Fruit fly (Drosophila melanogaster) whole organism, embryonic: ENCODE measurements around the gene CG15740.

Experiments used
- Antp ChIP-seq: fragments of 200-800 bp; sonication (Bioruptor generic); optimal IDR thresholded peaks from 3 replicates; lab custom pipeline; 2016; ENCODE audit warnings: missing biosample characterization, missing genetic modification characterization
- Awh ChIP-seq: fragments of 200-800 bp; sonication (Bioruptor generic); IDR thresholded peaks from 2 replicates; pipeline ENCODE4, ENCODE4 v1.3.6; 2022; ENCODE audit warnings: missing biosample characterization, missing genetic modification characterization
- Bdp1 ChIP-seq: fragments of 200-800 bp; sonication (Bioruptor generic); optimal IDR thresholded peaks from 3 replicates; lab custom pipeline; 2016; ENCODE audit warnings: missing biosample characterization, missing genetic modification characterization
- CG10147 ChIP-seq: fragments of 200-800 bp; sonication (Bioruptor generic); optimal IDR thresholded peaks from 2 replicates; lab custom pipeline; 2019; ENCODE audit warnings: missing biosample characterization, mild to moderate bottlenecking, missing genetic modification characterization, moderate library complexity
- CG10366 ChIP-seq: fragments of 200-800 bp; sonication (Bioruptor generic); IDR thresholded peaks from 2 replicates; pipeline ENCODE4 v1.3.6; 2022; ENCODE audit warnings: missing biosample characterization, missing genetic modification characterization
- CG11247 ChIP-seq: fragments of 200-800 bp; sonication (Bioruptor generic); IDR thresholded peaks from 2 replicates; pipeline ENCODE4 v1.3.6; 2022; ENCODE audit warnings: missing biosample characterization, missing genetic modification characterization
- CG12219 ChIP-seq: fragments of 200-800 bp; sonication (Bioruptor generic); optimal IDR thresholded peaks from 3 replicates; lab custom pipeline; 2018; ENCODE audit warnings: missing biosample characterization, mild to moderate bottlenecking, missing genetic modification characterization
- CG13296 ChIP-seq: fragments of 200-800 bp; sonication (Bioruptor generic); optimal IDR thresholded peaks from 3 replicates; lab custom pipeline; 2018; ENCODE audit warnings: missing biosample characterization, mild to moderate bottlenecking, missing genetic modification characterization
- CG13894 ChIP-seq: fragments of 200-800 bp; sonication (Bioruptor generic); optimal IDR thresholded peaks from 3 replicates; lab custom pipeline; 2018; ENCODE audit warnings: missing biosample characterization, mild to moderate bottlenecking, missing genetic modification characterization, moderate library complexity
- CG15011 ChIP-seq: fragments of 200-800 bp; sonication (Bioruptor generic); optimal IDR thresholded peaks from 3 replicates; lab custom pipeline; 2018; ENCODE audit warnings: missing biosample characterization, mild to moderate bottlenecking, missing genetic modification characterization
- CG15514 ChIP-seq: fragments of 200-800 bp; sonication (Bioruptor generic); optimal IDR thresholded peaks from 3 replicates; lab custom pipeline; 2017; ENCODE audit warnings: missing biosample characterization, missing genetic modification characterization, mild to moderate bottlenecking, moderate library complexity, missing genetic modification reagents
- CG17328 ChIP-seq: fragments of 200-800 bp; sonication (Bioruptor generic); IDR thresholded peaks from 2 replicates; pipeline ENCODE4 v1.3.6; 2022; ENCODE audit warnings: missing biosample characterization, missing genetic modification characterization
- CG17612 ChIP-seq: fragments of 200-800 bp; sonication (Bioruptor generic); IDR thresholded peaks from 2 replicates; pipeline ENCODE4 v1.3.6; 2022; ENCODE audit warnings: missing biosample characterization, missing genetic modification characterization
- CG18262 ChIP-seq: fragments of 200-800 bp; optimal IDR thresholded peaks from 3 replicates; lab custom pipeline; 2019; ENCODE audit warnings: missing biosample characterization, mild to moderate bottlenecking, missing genetic modification characterization, moderate library complexity
- CG31224 ChIP-seq: fragments of 200-800 bp; sonication (Bioruptor generic); IDR thresholded peaks from 2 replicates; pipeline ENCODE4 v1.3.6; 2022; ENCODE audit warnings: missing biosample characterization, missing genetic modification characterization
- CG43689 ChIP-seq: fragments of 200-800 bp; sonication (Bioruptor generic); IDR thresholded peaks from 2 replicates; pipeline ENCODE4 v1.3.6; 2022; ENCODE audit warnings: missing biosample characterization, missing genetic modification characterization
- CG5953 ChIP-seq: fragments of 200-800 bp; sonication (Bioruptor generic); IDR thresholded peaks from 2 replicates; pipeline ENCODE4 v1.3.6; 2022; ENCODE audit warnings: missing biosample characterization, missing genetic modification characterization
- CG6791 ChIP-seq: fragments of 200-800 bp; sonication (Bioruptor generic); IDR thresholded peaks from 3 replicates; pipeline ENCODE4 v1.3.6; 2022; ENCODE audit warnings: missing biosample characterization, missing genetic modification characterization; ENCODE audit not compliant: partially characterized antibody
- CG8281 ChIP-seq: fragments of 200-800 bp; sonication (Bioruptor generic); optimal IDR thresholded peaks from 2 replicates; lab custom pipeline; 2018; ENCODE audit warnings: missing biosample characterization, mild to moderate bottlenecking, missing genetic modification characterization, moderate library complexity
- CG8359 ChIP-seq: fragments of 200-800 bp; sonication (Bioruptor generic); optimal IDR thresholded peaks from 2 replicates; lab custom pipeline; 2017; ENCODE audit warnings: missing biosample characterization, mild to moderate bottlenecking, missing genetic modification characterization, borderline replicate concordance
- CG8944 ChIP-seq: fragments of 200-800 bp; sonication (Bioruptor generic); optimal IDR thresholded peaks from 3 replicates; lab custom pipeline; 2016; ENCODE audit warnings: missing biosample characterization, missing genetic modification characterization
- CG9876 ChIP-seq: fragments of 200-800 bp; sonication (Bioruptor generic); optimal IDR thresholded peaks from 2 replicates; lab custom pipeline; 2016; ENCODE audit warnings: missing biosample characterization, missing genetic modification characterization
- CHES-1-like ChIP-seq: fragments of 200-800 bp; sonication (Bioruptor generic); optimal IDR thresholded peaks from 2 replicates; lab custom pipeline; 2016; ENCODE audit warnings: missing biosample characterization, missing genetic modification characterization
- Hmr ChIP-seq: fragments of 200-800 bp; sonication (Bioruptor generic); optimal IDR thresholded peaks from 3 replicates; lab custom pipeline; 2017; ENCODE audit warnings: mild to moderate bottlenecking, missing biosample characterization, missing genetic modification reagents, missing genetic modification characterization
- Hr78 ChIP-seq, 2 experiments: fragments of 200-800 bp in 1 of 2; fragments of >200 bp in 1 of 2; sonication (Bioruptor generic) in 1 of 2; optimal IDR thresholded peaks; 2 replicates each; lab custom pipeline; 2017 to 2019; ENCODE audit warnings: missing biosample characterization in 2 of 2, missing genetic modification characterization in 2 of 2, mild to moderate bottlenecking in 1 of 2, moderate library complexity in 1 of 2
- Lpt ChIP-seq: fragments of >200 bp; optimal IDR thresholded peaks from 2 replicates; lab custom pipeline; 2018; ENCODE audit warnings: missing biosample characterization, missing genetic modification characterization
- Oli ChIP-seq: fragments of 200-800 bp; sonication (Bioruptor generic); optimal IDR thresholded peaks from 2 replicates; lab custom pipeline; 2018; ENCODE audit warnings: missing biosample characterization, mild to moderate bottlenecking, missing genetic modification characterization, moderate library complexity
- Sin3A ChIP-seq: fragments of >200 bp; optimal IDR thresholded peaks from 2 replicates; lab custom pipeline; 2018
- Six4 ChIP-seq: fragments of 200-800 bp; sonication (Bioruptor generic); optimal IDR thresholded peaks from 2 replicates; lab custom pipeline; 2016; ENCODE audit warnings: missing biosample characterization, missing genetic modification characterization
- ato ChIP-seq: fragments of 200-800 bp; sonication (Bioruptor generic); IDR thresholded peaks from 2 replicates; pipeline ENCODE4 v1.3.6; 2022; ENCODE audit warnings: missing biosample characterization, missing genetic modification characterization; ENCODE audit not compliant: partially characterized antibody
- bab2 ChIP-seq: fragments of 200-800 bp; sonication (Bioruptor generic); optimal IDR thresholded peaks from 2 replicates; lab custom pipeline; 2016; ENCODE audit warnings: missing biosample characterization, missing genetic modification characterization
- bsh ChIP-seq, 2 experiments: fragments of 200-800 bp; sonication (Bioruptor generic); optimal IDR thresholded peaks; 2 replicates each; lab custom pipeline; 2017 to 2018; ENCODE audit warnings: mild to moderate bottlenecking in 2 of 2, missing biosample characterization in 2 of 2, missing genetic modification characterization in 2 of 2, moderate library complexity in 1 of 2
- chm ChIP-seq: fragments of 200-800 bp; sonication (Bioruptor generic); IDR thresholded peaks from 2 replicates; pipeline ENCODE4 v1.3.6; 2022; ENCODE audit warnings: missing biosample characterization, missing genetic modification characterization
- dati ChIP-seq: fragments of 200-800 bp; sonication (Bioruptor generic); IDR thresholded peaks from 2 replicates; pipeline ENCODE4 v1.3.6; 2022; ENCODE audit warnings: missing biosample characterization, missing genetic modification characterization
- emc ChIP-seq: fragments of 200-800 bp; sonication (Bioruptor generic); optimal IDR thresholded peaks from 2 replicates; lab custom pipeline; 2016; ENCODE audit warnings: missing biosample characterization, missing genetic modification characterization
- gcm ChIP-seq: fragments of 200-800 bp; sonication (Bioruptor generic); optimal IDR thresholded peaks from 2 replicates; lab custom pipeline; 2019; ENCODE audit warnings: missing biosample characterization, mild to moderate bottlenecking, missing genetic modification characterization, moderate library complexity
- inv ChIP-seq: fragments of 200-800 bp; sonication (Bioruptor generic); IDR thresholded peaks from 2 replicates; pipeline ENCODE4 v1.3.6; 2022; ENCODE audit warnings: missing biosample characterization, missing genetic modification characterization; ENCODE audit not compliant: partially characterized antibody
- knrl ChIP-seq: fragments of 200-800 bp; sonication (Bioruptor generic); IDR thresholded peaks from 3 replicates; pipeline ENCODE4 v1.3.6; 2022; ENCODE audit warnings: missing biosample characterization, missing genetic modification characterization; ENCODE audit not compliant: partially characterized antibody
- lola ChIP-seq, 3 experiments: fragments of >200 bp in 2 of 3; fragments of 200-800 bp in 1 of 3; sonication (Bioruptor generic) in 1 of 3; optimal IDR thresholded peaks; 2 replicates each; lab custom pipeline; 2017 to 2019; ENCODE audit warnings: missing biosample characterization in 3 of 3, missing genetic modification characterization in 3 of 3, mild to moderate bottlenecking in 1 of 3, moderate library complexity in 1 of 3
- nau ChIP-seq: fragments of 200-800 bp; sonication (Bioruptor generic); optimal IDR thresholded peaks from 3 replicates; lab custom pipeline; 2017; ENCODE audit warnings: missing biosample characterization, mild to moderate bottlenecking, missing genetic modification characterization, missing genetic modification reagents
- nerfin-2 ChIP-seq: fragments of 200-800 bp; sonication (Bioruptor generic); IDR thresholded peaks from 2 replicates; pipeline ENCODE4 v1.3.6; 2022; ENCODE audit warnings: missing biosample characterization, missing genetic modification characterization; ENCODE audit not compliant: partially characterized antibody
- pb ChIP-seq: fragments of 200-800 bp; sonication (Bioruptor generic); optimal IDR thresholded peaks from 3 replicates; lab custom pipeline; 2016; ENCODE audit warnings: missing biosample characterization, missing genetic modification characterization
- peb ChIP-seq: fragments of 200-800 bp; sonication (Bioruptor generic); IDR thresholded peaks from 2 replicates; pipeline ENCODE4 v1.3.6; 2022; ENCODE audit warnings: missing biosample characterization, missing genetic modification characterization
- row ChIP-seq: fragments of 200-800 bp; sonication (Bioruptor generic); IDR thresholded peaks from 3 replicates; pipeline ENCODE4 v1.3.6; 2022; ENCODE audit warnings: missing biosample characterization, missing genetic modification characterization
- sc ChIP-seq, 3 experiments: fragments of >200 bp in 2 of 3; fragments of 200-800 bp in 1 of 3; sonication (Bioruptor generic) in 1 of 3; optimal IDR thresholded peaks; 2 replicates in 2 of 3; 3 replicates in 1 of 3; lab custom pipeline; 2017; ENCODE audit warnings: mild to moderate bottlenecking in 1 of 3, missing biosample characterization in 1 of 3, missing genetic modification characterization in 1 of 3, missing genetic modification reagents in 1 of 3
- sens-2 ChIP-seq: fragments of 200-800 bp; sonication (Bioruptor generic); IDR thresholded peaks from 2 replicates; pipeline ENCODE4 v1.3.6; 2022; ENCODE audit warnings: missing biosample characterization, missing genetic modification characterization
- sima ChIP-seq: fragments of 200-800 bp; sonication (Bioruptor generic); optimal IDR thresholded peaks from 2 replicates; lab custom pipeline; 2016; ENCODE audit warnings: missing biosample characterization, missing genetic modification characterization
- vvl ChIP-seq: fragments of 200-800 bp; sonication (Bioruptor generic); IDR thresholded peaks from 2 replicates; pipeline ENCODE4 v1.3.6; 2022; ENCODE audit warnings: missing biosample characterization, missing genetic modification characterization
- wdn ChIP-seq: fragments of 200-800 bp; sonication (Bioruptor generic); IDR thresholded peaks from 2 replicates; pipeline ENCODE4 v1.3.6; 2022; ENCODE audit warnings: missing biosample characterization, missing genetic modification characterization
- wor ChIP-seq: fragments of 200-800 bp; sonication (Bioruptor generic); IDR thresholded peaks from 2 replicates; pipeline ENCODE4 v1.3.6; 2022; ENCODE audit warnings: missing biosample characterization, missing genetic modification characterization
- zfh1 ChIP-seq: fragments of 200-800 bp; sonication (Bioruptor generic); IDR thresholded peaks from 3 replicates; pipeline ENCODE4 v1.3.6; 2022; ENCODE audit warnings: missing biosample characterization, missing genetic modification characterization

Gene CG15740

dm6 chrX:11888142-11888541, 42.2 kb upstream of the CG15740 start, which contains the start of gene CG1840 (continued):
- no peak for TF ChIP-seq sc (optimal IDR thresholded peaks at IDR 0.05; lab: Kevin White, UChicago)
- TF ChIP-seq sc (GFP tag; optimal IDR thresholded peaks at IDR 0.05; lab: Kevin White, UChicago): no peak
- no peak for TF ChIP-seq CHES-1-like
- TF ChIP-seq Awh (GFP tag; lab: Robert Waterston, UW): no peak
- TF ChIP-seq gcm (GFP tag; lab: Kevin White, UChicago): no peak
- no peak for TF ChIP-seq CG9876
- no peak for TF ChIP-seq sima (GFP tag; lab: Kevin White, UChicago)
- TF ChIP-seq Six4 (GFP tag; lab: Kevin White, UChicago): no peak
- TF ChIP-seq CG31224 (GFP tag; lab: Robert Waterston, UW): no peak
- TF ChIP-seq CG17612 (GFP tag; lab: Robert Waterston, UW): no peak
- TF ChIP-seq nerfin-2 (GFP tag; lab: Robert Waterston, UW): peak; percentile 33; the same call in 1 of the 2 replicates
- TF ChIP-seq Antp (GFP tag; lab: Kevin White, UChicago): no peak
- no peak for TF ChIP-seq dati
- TF ChIP-seq CG43689 (GFP tag; lab: Robert Waterston, UW): no peak
- no peak for TF ChIP-seq chm (GFP tag; lab: Robert Waterston, UW)
- TF ChIP-seq zfh1: no peak
- TF ChIP-seq CG8944 (GFP tag; lab: Kevin White, UChicago): no peak
- no peak for TF ChIP-seq CG10366 (GFP tag; lab: Robert Waterston, UW)
- no peak for TF ChIP-seq lola (GFP tag; optimal IDR thresholded peaks at IDR 0.05; lab: Kevin White, UChicago)
- no peak for TF ChIP-seq wor (GFP tag; lab: Robert Waterston, UW)
- TF ChIP-seq Hmr: no peak
- peak; percentile 69; the same call in 2 of the 3 replicates for TF ChIP-seq knrl (GFP tag; lab: Robert Waterston, UW)
- no peak for TF ChIP-seq CG12219 (GFP tag; lab: Kevin White, UChicago)
- no peak for TF ChIP-seq Bdp1 (GFP tag; lab: Kevin White, UChicago)
- no peak for TF ChIP-seq pb (GFP tag; lab: Kevin White, UChicago)
- no peak for TF ChIP-seq CG8281
- no peak for TF ChIP-seq vvl (GFP tag; lab: Robert Waterston, UW)
- no peak for TF ChIP-seq Lpt (GFP tag; lab: Kevin White, UChicago)
- no peak for TF ChIP-seq CG18262 (tag; lab: Kevin White, UChicago)
- TF ChIP-seq CG13296 (GFP tag; lab: Kevin White, UChicago): no peak
- no peak for TF ChIP-seq nau (GFP tag; lab: Kevin White, UChicago)
- no peak for TF ChIP-seq wdn (GFP tag; lab: Robert Waterston, UW)
- TF ChIP-seq CG15514 (GFP tag; lab: Kevin White, UChicago): peak; percentile 53
- TF ChIP-seq Hr78 (GFP tag; optimal IDR thresholded peaks at IDR 0.05; lab: Kevin White, UChicago): no peak
- TF ChIP-seq row (GFP tag; lab: Robert Waterston, UW): peak; percentile 80
- TF ChIP-seq inv (GFP tag; lab: Robert Waterston, UW): peak; percentile 50; the same call in 1 of the 2 replicates
- TF ChIP-seq CG10147 (GFP tag; lab: Kevin White, UChicago): no peak
- TF ChIP-seq CG17328 (GFP tag; lab: Robert Waterston, UW): no peak
- TF ChIP-seq emc (GFP tag; lab: Kevin White, UChicago): no peak
- TF ChIP-seq Sin3A (lab: Kevin White, UChicago): no peak
- TF ChIP-seq CG13894 (tag; lab: Kevin White, UChicago): peak; percentile 28
- no peak for TF ChIP-seq CG11247
- TF ChIP-seq peb (GFP tag; lab: Robert Waterston, UW): no peak
- no peak for TF ChIP-seq Oli (tag; lab: Kevin White, UChicago)
- TF ChIP-seq CG8359 (GFP tag; lab: Kevin White, UChicago): no peak
- peak; percentile 77 for TF ChIP-seq CG6791 (GFP tag; lab: Robert Waterston, UW)
- TF ChIP-seq bab2 (GFP tag; lab: Kevin White, UChicago): no peak
- TF ChIP-seq sens-2 (GFP tag; lab: Robert Waterston, UW): no peak
- TF ChIP-seq CG5953 (GFP tag; lab: Robert Waterston, UW): no peak
- TF ChIP-seq bsh (GFP tag; optimal IDR thresholded peaks at IDR 0.05; lab: Kevin White, UChicago): no peak
- TF ChIP-seq ato: peak; percentile 70; the same call in 1 of the 2 replicates
- TF ChIP-seq CG15011: no peak
